Fruit fly (Drosophila melanogaster) whole organism, pupa: ENCODE data around the gene Pif2.

Experiments used
- CG10348 ChIP-seq: fragments of 200-800 bp; sonication (Bioruptor generic); IDR thresholded peaks from 2 replicates; pipeline ENCODE4 v1.3.6; 2022; ENCODE audit warnings: missing biosample characterization, missing genetic modification characterization
- CG13204 ChIP-seq: fragments of 200-800 bp; sonication (Bioruptor generic); optimal IDR thresholded peaks from 2 replicates; lab custom pipeline; 2018; ENCODE audit warnings: missing biosample characterization, mild to moderate bottlenecking, missing genetic modification characterization, moderate library complexity
- CG14655 ChIP-seq: fragments of 200-800 bp; sonication (Bioruptor generic); optimal IDR thresholded peaks from 3 replicates; lab custom pipeline; 2017; ENCODE audit warnings: mild to moderate bottlenecking, missing biosample characterization, missing genetic modification reagents, missing genetic modification characterization
- CG4496 ChIP-seq: fragments of 200-800 bp; sonication (Bioruptor generic); IDR thresholded peaks from 3 replicates; pipeline ENCODE4 v1.3.6; 2022; ENCODE audit warnings: missing biosample characterization, missing genetic modification characterization
- CG8159 ChIP-seq: fragments of 200-800 bp; sonication (Bioruptor generic); optimal IDR thresholded peaks from 3 replicates; lab custom pipeline; 2018; ENCODE audit warnings: missing biosample characterization, mild to moderate bottlenecking, missing genetic modification characterization, moderate library complexity
- CG8301 ChIP-seq: fragments of 200-800 bp; sonication (Bioruptor generic); optimal IDR thresholded peaks from 2 replicates; lab custom pipeline; 2018; ENCODE audit warnings: missing biosample characterization, mild to moderate bottlenecking, missing genetic modification characterization
- D1 ChIP-seq: fragments of 200-800 bp; sonication (Bioruptor generic); optimal IDR thresholded peaks from 2 replicates; lab custom pipeline; 2018; ENCODE audit warnings: missing biosample characterization, mild to moderate bottlenecking, missing genetic modification characterization, moderate library complexity
- EcR ChIP-seq: fragments of 200-800 bp; sonication (Bioruptor generic); optimal IDR thresholded peaks from 3 replicates; lab custom pipeline; 2019; ENCODE audit warnings: missing biosample characterization, missing genetic modification characterization, mild to moderate bottlenecking, moderate library complexity, missing genetic modification reagents
- Ets98B ChIP-seq: fragments of 200-800 bp; sonication (Bioruptor generic); IDR thresholded peaks from 2 replicates; pipeline ENCODE4 v1.3.6; 2022; ENCODE audit warnings: missing biosample characterization, missing genetic modification characterization
- Pif1A ChIP-seq: fragments of 200-800 bp; sonication (Bioruptor generic); optimal IDR thresholded peaks from 3 replicates; lab custom pipeline; 2016; ENCODE audit warnings: missing biosample characterization, missing genetic modification characterization
- Pif1B ChIP-seq: fragments of 200-800 bp; sonication (Bioruptor generic); optimal IDR thresholded peaks from 3 replicates; lab custom pipeline; 2016; ENCODE audit warnings: missing biosample characterization, missing genetic modification characterization
- fd96Ca ChIP-seq: fragments of 200-800 bp; sonication (Bioruptor generic); IDR thresholded peaks from 3 replicates; pipeline ENCODE4 v1.3.6; 2022; ENCODE audit warnings: missing biosample characterization, missing genetic modification characterization
- gl ChIP-seq: fragments of 200-800 bp; sonication (Bioruptor generic); optimal IDR thresholded peaks from 2 replicates; lab custom pipeline; 2018; ENCODE audit warnings: missing biosample characterization, mild to moderate bottlenecking, missing genetic modification characterization
- rn ChIP-seq: fragments of 200-800 bp; sonication (Bioruptor generic); IDR thresholded peaks from 2 replicates; pipeline ENCODE4 v1.3.6; 2022; ENCODE audit warnings: missing biosample characterization, missing genetic modification characterization

DNA sequence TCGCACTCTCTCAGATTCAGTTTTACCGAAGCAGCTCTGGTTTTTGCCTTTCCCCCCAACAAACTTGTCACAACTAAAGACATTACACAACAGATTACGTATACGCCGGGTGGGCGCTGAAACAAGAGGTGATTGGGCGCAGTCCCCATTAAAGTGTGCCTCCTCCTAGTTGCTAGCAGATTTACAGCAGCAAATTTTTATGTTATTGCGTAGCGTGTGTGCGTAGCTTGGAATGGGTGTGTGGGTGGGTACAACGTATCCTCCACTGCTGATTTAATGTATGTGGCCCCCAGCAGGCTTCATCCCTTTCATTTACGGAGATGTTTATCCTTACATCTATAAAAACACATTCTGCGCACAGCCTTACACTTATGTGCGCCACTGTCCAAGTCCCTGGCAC is 20.0 kb downstream of the Pif2 start:
- TF ChIP-seq CG8159 (tag; lab: Kevin White, UChicago) (no peak), CG10348 (GFP tag; lab: Robert Waterston, UW) (no peak), EcR (GFP tag; lab: Kevin White, UChicago) (no peak), rn (GFP tag; lab: Robert Waterston, UW) (no peak), D1 (no peak), Ets98B (no peak), Pif1B (GFP tag; lab: Kevin White, UChicago) (no peak), CG4496 (GFP tag; lab: Robert Waterston, UW) (no peak), gl (tag; lab: Kevin White, UChicago) (no peak), CG8301 (no peak), CG13204 (GFP tag; lab: Kevin White, UChicago) (no peak), Pif1A (no peak), CG14655 (GFP tag; lab: Kevin White, UChicago) (no peak), fd96Ca (GFP tag; lab: Robert Waterston, UW) (no peak)
